Worm (Caenorhabditis elegans) whole organism, early embryonic: ENCODE measurements around the gene bgal-2.

Source experiments
- F13C5.2 ChIP-seq: sonication (generic microtip); optimal IDR thresholded peaks from 2 replicates; lab custom pipeline; 2017; ENCODE audit warnings: mild to moderate bottlenecking, missing genetic modification characterization, inconsistent platforms, missing compliant biosample characterization
- aly-1 ChIP-seq: sonication (generic microtip); optimal IDR thresholded peaks from 2 replicates; lab custom pipeline; 2016; ENCODE audit warnings: missing genetic modification characterization, missing compliant biosample characterization
- ama-1 ChIP-seq: fragments of 150-350 bp; optimal IDR thresholded peaks from 2 replicates; lab custom pipeline; 2014
- ceh-36 ChIP-seq: sonication (generic microtip); optimal IDR thresholded peaks from 2 replicates; lab custom pipeline; 2016; ENCODE audit warnings: missing genetic modification characterization, inconsistent platforms, missing compliant biosample characterization
- hnd-1 ChIP-seq: sonication (generic microtip); optimal IDR thresholded peaks from 2 replicates; lab custom pipeline; 2016; ENCODE audit warnings: missing genetic modification characterization, missing compliant biosample characterization
- pes-1 ChIP-seq: fragments of 200-800 bp; sonication (Bioruptor generic); IDR thresholded peaks from 2 replicates; pipeline ENCODE4 v1.3.6; 2022; ENCODE audit warnings: missing genetic modification reagents, missing genetic modification characterization, missing compliant biosample characterization

DNA sequence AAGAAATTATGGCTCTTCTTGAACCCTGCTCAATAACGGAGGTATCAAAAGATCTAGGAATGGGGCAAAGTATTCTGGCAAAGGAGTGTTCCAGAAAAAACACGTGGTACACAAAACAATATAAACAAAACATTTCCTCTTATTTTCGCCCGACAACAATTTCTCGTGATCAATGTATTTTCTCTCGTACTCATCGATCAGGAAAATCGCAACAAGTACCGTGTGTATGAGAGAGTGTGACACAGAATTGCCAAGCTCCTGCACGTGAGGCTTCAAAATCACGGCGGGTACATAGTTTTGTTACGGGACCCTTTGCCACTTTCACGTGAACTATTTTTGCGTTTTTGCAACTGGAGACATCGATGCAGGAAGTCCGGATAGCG, 43.2 kb upstream of the bgal-2 start:
- no peak for TF ChIP-seq hnd-1 (tag; lab: Kevin White, UChicago)
- no peak for TF ChIP-seq ama-1 (lab: Kevin White, UChicago)
- TF ChIP-seq ceh-36 (tag; lab: Kevin White, UChicago): no peak
- no peak for TF ChIP-seq F13C5.2
- TF ChIP-seq aly-1 (tag; lab: Kevin White, UChicago): no peak
- TF ChIP-seq pes-1 (GFP tag; lab: Robert Waterston, UW): no peak
